Worm (Caenorhabditis elegans) whole organism, L1 larva: Measurements from ENCODE around the gene C15C8.6.

ENCODE experiments used
- C04F5.9 ChIP-seq: sonication (generic microtip); optimal IDR thresholded peaks from 2 replicates; lab custom pipeline; 2016; ENCODE audit warnings: missing genetic modification characterization, missing compliant biosample characterization
- C16A3.4 ChIP-seq: fragments of 150-350 bp; optimal IDR thresholded peaks from 2 replicates; lab custom pipeline; 2014; ENCODE audit warnings: missing biosample characterization, missing genetic modification characterization
- C34B4.2 ChIP-seq: sonication (generic microtip); optimal IDR thresholded peaks from 2 replicates; lab custom pipeline; 2017; ENCODE audit warnings: mild to moderate bottlenecking, missing genetic modification characterization, missing compliant biosample characterization
- alr-1 ChIP-seq: fragments of 200-800 bp; sonication (Bioruptor generic); optimal IDR thresholded peaks from 2 replicates; lab custom pipeline; 2018; ENCODE audit warnings: borderline replicate concordance, mild to moderate bottlenecking, missing genetic modification characterization, missing compliant biosample characterization
- aly-2 ChIP-seq: fragments of 150-350 bp; optimal IDR thresholded peaks from 2 replicates; lab custom pipeline; 2014; ENCODE audit warnings: missing biosample characterization, missing genetic modification characterization
- ceh-8 ChIP-seq: fragments of 200-800 bp; sonication (Bioruptor generic); optimal IDR thresholded peaks from 2 replicates; lab custom pipeline; 2018; ENCODE audit warnings: mild to moderate bottlenecking, missing genetic modification characterization, moderate library complexity, missing compliant biosample characterization
- ceh-82 ChIP-seq, 3 experiments: fragments of 150-350 bp in 1 of 3; sonication (generic microtip) in 2 of 3; optimal IDR thresholded peaks; 2 replicates each; lab custom pipeline; 2014 to 2017; ENCODE audit warnings: missing biosample characterization in 3 of 3, missing genetic modification characterization in 3 of 3
- ceh-88 ChIP-seq: fragments of 200-800 bp; sonication (Bioruptor generic); IDR thresholded peaks from 2 replicates; pipeline ENCODE4 v1.3.6; 2022; ENCODE audit warnings: missing genetic modification characterization, missing compliant biosample characterization
- ceh-90 ChIP-seq: sonication (generic microtip); optimal IDR thresholded peaks from 2 replicates; lab custom pipeline; 2016; ENCODE audit warnings: missing genetic modification characterization, missing compliant biosample characterization
- ces-1 ChIP-seq: fragments of 150-350 bp; optimal IDR thresholded peaks from 2 replicates; lab custom pipeline; 2014; ENCODE audit warnings: missing biosample characterization, missing genetic modification reagents, missing genetic modification characterization
- dpl-1 ChIP-seq, 3 experiments: fragments of 150-350 bp in 2 of 3; sonication (generic microtip) in 1 of 3; optimal IDR thresholded peaks; 2 replicates each; lab custom pipeline; 2014 to 2017; ENCODE audit warnings: missing biosample characterization in 3 of 3, missing genetic modification characterization in 3 of 3, missing genetic modification reagents in 3 of 3
- efl-1 ChIP-seq, 4 experiments: fragments of 150-350 bp; optimal IDR thresholded peaks in 3 of 4; peaks in 1 of 4; 1 replicate in 1 of 4; 2 replicates in 3 of 4; lab custom pipeline; 2014; ENCODE audit warnings: missing biosample characterization in 2 of 4, missing genetic modification characterization in 2 of 4, missing genetic modification reagents in 2 of 4
- egl-13 ChIP-seq: sonication (generic microtip); optimal IDR thresholded peaks from 2 replicates; lab custom pipeline; 2016; ENCODE audit warnings: missing genotype, missing genetic modification reagents, missing genetic modification characterization, missing compliant biosample characterization
- elt-3 ChIP-seq, 6 experiments: fragments of 150-350 bp in 1 of 6; sonication (generic microtip); optimal IDR thresholded peaks; 2 replicates each; lab custom pipeline; 2017 to 2018; ENCODE audit warnings: missing biosample characterization in 6 of 6, missing genetic modification characterization in 6 of 6, inconsistent platforms in 1 of 6
- fkh-10 ChIP-seq: sonication (generic microtip); optimal IDR thresholded peaks from 2 replicates; lab custom pipeline; 2017; ENCODE audit warnings: missing biosample characterization, missing genetic modification reagents, missing genetic modification characterization
- hlh-4 ChIP-seq: sonication (generic microtip); optimal IDR thresholded peaks from 2 replicates; lab custom pipeline; 2016; ENCODE audit warnings: mild to moderate bottlenecking, missing genetic modification characterization, missing compliant biosample characterization
- hpl-2 ChIP-seq: fragments of 150-350 bp; optimal IDR thresholded peaks from 2 replicates; lab custom pipeline; 2014; ENCODE audit warnings: missing biosample characterization, missing genetic modification reagents, missing genetic modification characterization
- isw-1 ChIP-seq: fragments of 200-800 bp; sonication (Bioruptor generic); IDR thresholded peaks from 2 replicates; pipeline ENCODE4 v1.3.6; 2022; ENCODE audit warnings: missing genetic modification characterization, missing compliant biosample characterization
- jun-1 ChIP-seq: fragments of 150-350 bp; optimal IDR thresholded peaks from 2 replicates; lab custom pipeline; 2014; ENCODE audit warnings: missing biosample characterization, missing genetic modification reagents, missing genetic modification characterization
- lin-14 ChIP-seq: fragments of 200-800 bp; sonication (Bioruptor generic); optimal IDR thresholded peaks from 2 replicates; lab custom pipeline; 2018; ENCODE audit warnings: mild to moderate bottlenecking, missing genetic modification characterization, moderate library complexity, missing compliant biosample characterization
- lin-15B ChIP-seq: fragments of 150-350 bp; sonication (generic microtip); optimal IDR thresholded peaks from 3 replicates; lab custom pipeline; 2014; ENCODE audit warnings: missing biosample characterization, missing genetic modification characterization
- lin-39 ChIP-seq: fragments of 150-350 bp; optimal IDR thresholded peaks from 2 replicates; lab custom pipeline; 2014; ENCODE audit warnings: missing biosample characterization, missing genetic modification reagents, missing genetic modification characterization
- lir-3 ChIP-seq: sonication (generic microtip); optimal IDR thresholded peaks from 2 replicates; lab custom pipeline; 2016; ENCODE audit warnings: mild to moderate bottlenecking, missing genetic modification characterization, moderate library complexity, missing compliant biosample characterization; ENCODE audit not compliant: poor library complexity
- mef-2 ChIP-seq: fragments of 150-350 bp; optimal IDR thresholded peaks from 2 replicates; lab custom pipeline; 2014; ENCODE audit warnings: missing biosample characterization, missing genetic modification characterization
- pqm-1 ChIP-seq: sonication (generic microtip); optimal IDR thresholded peaks from 3 replicates; lab custom pipeline; 2017; ENCODE audit warnings: missing biosample characterization, missing genetic modification characterization
- snpc-4 ChIP-seq: fragments of 150-350 bp; optimal IDR thresholded peaks from 2 replicates; lab custom pipeline; 2014; ENCODE audit warnings: missing biosample characterization, missing genetic modification characterization
- swsn-7 ChIP-seq: sonication (generic microtip); optimal IDR thresholded peaks from 2 replicates; lab custom pipeline; 2016; ENCODE audit warnings: missing genetic modification characterization, missing compliant biosample characterization
- unc-30 ChIP-seq: sonication (generic microtip); optimal IDR thresholded peaks from 2 replicates; lab custom pipeline; 2017; ENCODE audit warnings: missing biosample characterization, missing genetic modification characterization
- unc-86 ChIP-seq: sonication (generic microtip); optimal IDR thresholded peaks from 2 replicates; lab custom pipeline; 2016; ENCODE audit warnings: missing genetic modification characterization, missing compliant biosample characterization
- unc-98 ChIP-seq: fragments of 200-800 bp; sonication (Bioruptor generic); IDR thresholded peaks from 2 replicates; pipeline ENCODE4 v1.3.6; 2022; ENCODE audit warnings: missing genetic modification characterization, missing compliant biosample characterization
- zag-1 ChIP-seq: fragments of 150-350 bp; optimal IDR thresholded peaks from 2 replicates; lab custom pipeline; 2014; ENCODE audit warnings: missing biosample characterization, missing genetic modification characterization
- zip-4 ChIP-seq: fragments of 200-800 bp; sonication (Bioruptor generic); optimal IDR thresholded peaks from 2 replicates; lab custom pipeline; 2018; ENCODE audit warnings: mild to moderate bottlenecking, missing genetic modification characterization, moderate library complexity, missing compliant biosample characterization

The C15C8.6 gene

ce11 chrV:12714120-12714519 lies 37.2 kb downstream of the C15C8.6 start, which contains the start of gene R11D1.4:
Gene R11D1.4 (minus strand): TSS chrV:12714220.
- TF ChIP-seq C04F5.9 (tag; lab: Kevin White, UChicago) (no peak), lir-3 (tag; lab: Kevin White, UChicago) (no peak), C34B4.2 (tag; lab: Kevin White, UChicago) (no peak), elt-3 (tag; optimal IDR thresholded peaks at IDR 0.05; lab: Kevin White, UChicago) (no peak), zag-1 (tag; lab: Kevin White, UChicago) (no peak), ceh-82 (tag; optimal IDR thresholded peaks at IDR 0.05; lab: Kevin White, UChicago) (no peak), jun-1 (no peak), ceh-90 (tag; lab: Kevin White, UChicago) (no peak), zip-4 (no peak), isw-1 (no peak), ceh-88 (no peak), mef-2 (tag; lab: Kevin White, UChicago) (no peak)
- TF ChIP-seq, all 84 proteins: peak for 0

- no peak for TF ChIP-seq lin-39 (tag; lab: Kevin White, UChicago)
- TF ChIP-seq ceh-90 (tag; lab: Kevin White, UChicago) = no peak
- no peak for TF ChIP-seq dpl-1 (GFP tag; optimal IDR thresholded peaks at IDR 0.05; lab: Kevin White, UChicago)
- TF ChIP-seq snpc-4 (tag; lab: Kevin White, UChicago) = no peak
- TF ChIP-seq swsn-7 (tag; lab: Kevin White, UChicago) = no peak
- no peak for TF ChIP-seq lin-15B (tag; lab: Kevin White, UChicago)
- no peak for TF ChIP-seq hpl-2 (GFP tag; lab: Kevin White, UChicago)
- TF ChIP-seq unc-86 = no peak
- TF ChIP-seq hlh-4 (tag; lab: Kevin White, UChicago) = no peak
- TF ChIP-seq jun-1 = no peak
- TF ChIP-seq unc-30 = no peak
- TF ChIP-seq lin-14 (GFP tag; lab: Kevin White, UChicago) = no peak
- TF ChIP-seq egl-13 (tag; lab: Kevin White, UChicago) = no peak
- TF ChIP-seq pqm-1 = no peak
- no peak for TF ChIP-seq aly-2 (tag; lab: Kevin White, UChicago)
- no peak for TF ChIP-seq ces-1 (GFP tag; lab: Kevin White, UChicago)
- no peak for TF ChIP-seq ceh-88
- no peak for TF ChIP-seq unc-98 (GFP tag; lab: Robert Waterston, UW)
Measured at ce11 chrV:12711999-12712398, 39.3 kb downstream of the C15C8.6 start, which contains the start of gene R11D1.3. Gene R11D1.3 (minus strand): TSS chrV:12712099.

- TF ChIP-seq ceh-8 (peak; percentile 1), efl-1 (optimal IDR thresholded peaks at IDR 0.05; lab: Kevin White, UChicago) (no peak), efl-1 (GFP tag; optimal IDR thresholded peaks at IDR 0.05 in 1 of 2; lab: Kevin White, UChicago) (peak in 1 of 2 experiments; percentile 77), alr-1 (no peak)
Measured at ce11 chrV:12708305-12708704, 43.0 kb downstream of the C15C8.6 start, which contains the start of gene R11D1.2. Gene R11D1.2 (plus strand): TSS chrV:12708605.

ce11 chrV:12706511-12706910 lies 44.8 kb downstream of the C15C8.6 start:
- no peak for TF ChIP-seq fkh-10 (GFP tag; lab: Kevin White, UChicago)
- no peak for TF ChIP-seq efl-1 (optimal IDR thresholded peaks at IDR 0.05; lab: Kevin White, UChicago)
- peak in 1 of 2 experiments; percentile 65 for TF ChIP-seq efl-1 (GFP tag; optimal IDR thresholded peaks at IDR 0.05 in 1 of 2; lab: Kevin White, UChicago)

ce11 chrV:12704077-12704476 lies 47.3 kb downstream of the C15C8.6 start, which contains the start of gene R11D1.1:
Gene R11D1.1 (plus strand): TSS chrV:12704377.
- TF ChIP-seq elt-3 (tag; optimal IDR thresholded peaks at IDR 0.05; lab: Kevin White, UChicago) (no peak), isw-1 (no peak), ces-1 (GFP tag; lab: Kevin White, UChicago) (no peak)

- peak; percentile 42 for TF ChIP-seq ces-1 (GFP tag; lab: Kevin White, UChicago)
- TF ChIP-seq lin-14 (GFP tag; lab: Kevin White, UChicago) = peak; percentile 73
- no peak for TF ChIP-seq C16A3.4 (tag; lab: Kevin White, UChicago)
Measured at ce11 chrV:12701613-12702012, 49.7 kb downstream of the C15C8.6 start.
